Worm (Caenorhabditis elegans) whole organism, L4/young adult: ENCODE data around the gene hsb-1.

Experiments used
- W03F9.2 ChIP-seq: fragments of 150-350 bp; optimal IDR thresholded peaks from 2 replicates; lab custom pipeline; 2014; ENCODE audit warnings: missing biosample characterization, missing genetic modification characterization
- dao-5 ChIP-seq: sonication (generic microtip); optimal IDR thresholded peaks from 2 replicates; lab custom pipeline; 2016; ENCODE audit warnings: missing genotype, missing genetic modification characterization, moderate library complexity, missing compliant biosample characterization
- him-1 ChIP-seq: sonication (generic microtip); optimal IDR thresholded peaks from 2 replicates; lab custom pipeline; 2016; ENCODE audit warnings: missing genotype, missing genetic modification reagents, missing genetic modification characterization, missing compliant biosample characterization

DNA sequence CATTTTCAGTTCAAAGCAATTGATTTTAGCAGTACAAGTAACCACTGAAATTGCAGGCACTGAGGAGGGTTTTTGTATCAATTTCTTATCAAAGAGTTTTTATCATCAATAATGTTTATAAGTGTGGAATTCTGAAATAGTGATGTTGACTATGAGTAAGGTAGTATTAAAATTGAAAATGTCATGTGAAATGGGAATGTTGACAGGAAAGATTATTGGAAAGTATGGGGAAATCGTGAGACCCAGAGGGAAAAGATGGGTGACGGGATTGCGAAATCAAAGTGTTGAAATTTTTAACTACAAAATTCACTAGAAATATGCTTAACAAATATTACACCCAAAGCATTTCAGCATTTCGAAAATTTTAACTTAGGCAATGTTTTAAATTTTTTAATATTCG, 39.8 kb downstream of the hsb-1 start, which contains the start of gene F53B2.8:
- TF ChIP-seq dao-5 (tag; lab: Kevin White, UChicago) (no peak), him-1 (tag; lab: Kevin White, UChicago) (no peak), W03F9.2 (tag; lab: Kevin White, UChicago) (peak; percentile 47)
